Fruit fly (Drosophila melanogaster) whole organism, pupa: ENCODE results near the gene AstCC.

Experiments
- CG10348 ChIP-seq: fragments of 200-800 bp; sonication (Bioruptor generic); IDR thresholded peaks from 2 replicates; pipeline ENCODE4 v1.3.6; 2022; ENCODE audit warnings: missing biosample characterization, missing genetic modification characterization
- CG12605 ChIP-seq: fragments of 200-800 bp; sonication (Bioruptor generic); IDR thresholded peaks from 2 replicates; pipeline ENCODE4 v1.3.6; 2022; ENCODE audit warnings: missing biosample characterization, missing genetic modification characterization
- CG13204 ChIP-seq: fragments of 200-800 bp; sonication (Bioruptor generic); optimal IDR thresholded peaks from 2 replicates; lab custom pipeline; 2018; ENCODE audit warnings: missing biosample characterization, mild to moderate bottlenecking, missing genetic modification characterization, moderate library complexity
- CG14655 ChIP-seq: fragments of 200-800 bp; sonication (Bioruptor generic); optimal IDR thresholded peaks from 3 replicates; lab custom pipeline; 2017; ENCODE audit warnings: mild to moderate bottlenecking, missing biosample characterization, missing genetic modification reagents, missing genetic modification characterization
- CG15710 ChIP-seq: fragments of 200-800 bp; sonication (Bioruptor generic); optimal IDR thresholded peaks from 2 replicates; lab custom pipeline; 2018; ENCODE audit warnings: missing biosample characterization, mild to moderate bottlenecking, missing genetic modification characterization, moderate library complexity
- CG17806 ChIP-seq: fragments of 200-800 bp; sonication (Bioruptor generic); optimal IDR thresholded peaks from 2 replicates; lab custom pipeline; 2018; ENCODE audit warnings: missing biosample characterization, mild to moderate bottlenecking, missing genetic modification characterization, moderate library complexity
- CG32121 ChIP-seq: fragments of 200-800 bp; sonication (Bioruptor generic); IDR thresholded peaks from 2 replicates; pipeline ENCODE4 v1.3.6; 2022; ENCODE audit warnings: missing biosample characterization, missing genetic modification characterization
- CG34367 ChIP-seq: fragments of 200-800 bp; sonication (Bioruptor generic); optimal IDR thresholded peaks from 2 replicates; lab custom pipeline; 2018; ENCODE audit warnings: missing biosample characterization, mild to moderate bottlenecking, missing genetic modification characterization
- CG4496 ChIP-seq: fragments of 200-800 bp; sonication (Bioruptor generic); IDR thresholded peaks from 3 replicates; pipeline ENCODE4 v1.3.6; 2022; ENCODE audit warnings: missing biosample characterization, missing genetic modification characterization
- CG8159 ChIP-seq: fragments of 200-800 bp; sonication (Bioruptor generic); optimal IDR thresholded peaks from 3 replicates; lab custom pipeline; 2018; ENCODE audit warnings: missing biosample characterization, mild to moderate bottlenecking, missing genetic modification characterization, moderate library complexity
- CG8301 ChIP-seq: fragments of 200-800 bp; sonication (Bioruptor generic); optimal IDR thresholded peaks from 2 replicates; lab custom pipeline; 2018; ENCODE audit warnings: missing biosample characterization, mild to moderate bottlenecking, missing genetic modification characterization
- CG9948 ChIP-seq: fragments of 200-800 bp; sonication (Bioruptor generic); optimal IDR thresholded peaks from 2 replicates; lab custom pipeline; 2018; ENCODE audit warnings: missing biosample characterization, mild to moderate bottlenecking, missing genetic modification characterization, moderate library complexity
- D1 ChIP-seq: fragments of 200-800 bp; sonication (Bioruptor generic); optimal IDR thresholded peaks from 2 replicates; lab custom pipeline; 2018; ENCODE audit warnings: missing biosample characterization, mild to moderate bottlenecking, missing genetic modification characterization, moderate library complexity
- EcR ChIP-seq: fragments of 200-800 bp; sonication (Bioruptor generic); optimal IDR thresholded peaks from 3 replicates; lab custom pipeline; 2019; ENCODE audit warnings: missing biosample characterization, missing genetic modification characterization, mild to moderate bottlenecking, moderate library complexity, missing genetic modification reagents
- Ets98B ChIP-seq: fragments of 200-800 bp; sonication (Bioruptor generic); IDR thresholded peaks from 2 replicates; pipeline ENCODE4 v1.3.6; 2022; ENCODE audit warnings: missing biosample characterization, missing genetic modification characterization
- Pif1A ChIP-seq: fragments of 200-800 bp; sonication (Bioruptor generic); optimal IDR thresholded peaks from 3 replicates; lab custom pipeline; 2016; ENCODE audit warnings: missing biosample characterization, missing genetic modification characterization
- Pif1B ChIP-seq: fragments of 200-800 bp; sonication (Bioruptor generic); optimal IDR thresholded peaks from 3 replicates; lab custom pipeline; 2016; ENCODE audit warnings: missing biosample characterization, missing genetic modification characterization
- Snoo ChIP-seq: fragments of 200-800 bp; sonication (Bioruptor generic); optimal IDR thresholded peaks from 3 replicates; lab custom pipeline; 2017; ENCODE audit warnings: missing biosample characterization, mild to moderate bottlenecking, missing genetic modification characterization, inconsistent platforms
- fd96Ca ChIP-seq: fragments of 200-800 bp; sonication (Bioruptor generic); IDR thresholded peaks from 3 replicates; pipeline ENCODE4 v1.3.6; 2022; ENCODE audit warnings: missing biosample characterization, missing genetic modification characterization
- gl ChIP-seq: fragments of 200-800 bp; sonication (Bioruptor generic); optimal IDR thresholded peaks from 2 replicates; lab custom pipeline; 2018; ENCODE audit warnings: missing biosample characterization, mild to moderate bottlenecking, missing genetic modification characterization
- rn ChIP-seq: fragments of 200-800 bp; sonication (Bioruptor generic); IDR thresholded peaks from 2 replicates; pipeline ENCODE4 v1.3.6; 2022; ENCODE audit warnings: missing biosample characterization, missing genetic modification characterization

Gene AstCC

dm6 chr2L:11049723-11050122, 35.3 kb downstream of the AstCC start:
- TF ChIP-seq rn (GFP tag; lab: Robert Waterston, UW) (no peak), CG13204 (GFP tag; lab: Kevin White, UChicago) (peak; percentile 5), CG15710 (tag; lab: Kevin White, UChicago) (no peak), CG8159 (tag; lab: Kevin White, UChicago) (no peak), gl (tag; lab: Kevin White, UChicago) (no peak), CG10348 (no peak), EcR (GFP tag; lab: Kevin White, UChicago) (peak; percentile 41)

- TF ChIP-seq gl (tag; lab: Kevin White, UChicago), result peak; percentile 18
- TF ChIP-seq Pif1A (GFP tag; lab: Kevin White, UChicago), result peak; percentile 14
- TF ChIP-seq CG34367 (tag; lab: Kevin White, UChicago), result no peak
- TF ChIP-seq CG8301 (tag; lab: Kevin White, UChicago), result peak; percentile 51
- peak; percentile 70 for TF ChIP-seq CG14655 (GFP tag; lab: Kevin White, UChicago)
- TF ChIP-seq CG9948 (tag; lab: Kevin White, UChicago), result peak; percentile 52
- peak; percentile 8 for TF ChIP-seq Pif1B (GFP tag; lab: Kevin White, UChicago)
- TF ChIP-seq CG13204 (GFP tag; lab: Kevin White, UChicago), result no peak
- peak; percentile 66 for TF ChIP-seq CG17806 (tag; lab: Kevin White, UChicago)
- no peak for TF ChIP-seq Snoo (tag; lab: Kevin White, UChicago)
- TF ChIP-seq CG8159 (tag; lab: Kevin White, UChicago), result peak; percentile 67
These were observed 36.7 kb downstream of the AstCC start for dm6 chr2L:11048307-11048706.

- TF ChIP-seq D1 (tag; lab: Kevin White, UChicago) (no peak), Pif1B (GFP tag; lab: Kevin White, UChicago) (no peak), CG8301 (tag; lab: Kevin White, UChicago) (no peak), CG32121 (GFP tag; lab: Robert Waterston, UW) (no peak), CG17806 (tag; lab: Kevin White, UChicago) (no peak), CG10348 (no peak), CG8159 (tag; lab: Kevin White, UChicago) (no peak)
These were observed 39.0 kb downstream of the AstCC start for dm6 chr2L:11046051-11046450.

- TF ChIP-seq fd96Ca (GFP tag; lab: Robert Waterston, UW), result peak; percentile 11; the same call in 1 of the 3 replicates
- TF ChIP-seq EcR (GFP tag; lab: Kevin White, UChicago), result peak; percentile 98
- no peak for TF ChIP-seq CG13204 (GFP tag; lab: Kevin White, UChicago)
- TF ChIP-seq, all 21 proteins: peak for 2
These were observed 39.5 kb downstream of the AstCC start for dm6 chr2L:11045467-11045914.

- peak; percentile 12 for TF ChIP-seq Pif1B (GFP tag; lab: Kevin White, UChicago)
- peak; percentile 52 for TF ChIP-seq Snoo (tag; lab: Kevin White, UChicago)
- peak; percentile 41 for TF ChIP-seq Pif1A (GFP tag; lab: Kevin White, UChicago)
- TF ChIP-seq CG8301 (tag; lab: Kevin White, UChicago), result no peak
- TF ChIP-seq CG9948 (tag; lab: Kevin White, UChicago), result peak; percentile 29
- TF ChIP-seq CG10348, result 0 out of 2 replicates have a peak, but pooled peaks have one; percentile 16
- TF ChIP-seq CG12605 (GFP tag; lab: Robert Waterston, UW), result peak; percentile 37
- peak; percentile 11 for TF ChIP-seq CG34367 (tag; lab: Kevin White, UChicago)
- peak; percentile 52; the same call in 2 of the 3 replicates for TF ChIP-seq fd96Ca (GFP tag; lab: Robert Waterston, UW)
- TF ChIP-seq gl (tag; lab: Kevin White, UChicago), result peak; percentile 58
- TF ChIP-seq CG32121 (GFP tag; lab: Robert Waterston, UW), result peak; percentile 48; the same call in 1 of the 2 replicates
- peak; percentile 49; the same call in 1 of the 3 replicates for TF ChIP-seq CG4496
- no peak for TF ChIP-seq D1 (tag; lab: Kevin White, UChicago)
- peak; percentile 31 for TF ChIP-seq CG15710 (tag; lab: Kevin White, UChicago)
- no peak for TF ChIP-seq EcR (GFP tag; lab: Kevin White, UChicago)
- TF ChIP-seq CG13204 (GFP tag; lab: Kevin White, UChicago), result peak; percentile 83
- peak; percentile 52 for TF ChIP-seq Ets98B (GFP tag; lab: Robert Waterston, UW)
- TF ChIP-seq CG17806 (tag; lab: Kevin White, UChicago), result no peak
- peak; percentile 61 for TF ChIP-seq CG14655 (GFP tag; lab: Kevin White, UChicago)
- peak; percentile 68 for TF ChIP-seq CG8159 (tag; lab: Kevin White, UChicago)
- TF ChIP-seq rn (GFP tag; lab: Robert Waterston, UW), result no peak
These were observed 40.2 kb downstream of the AstCC start for dm6 chr2L:11044678-11045466.

dm6 chr2L:11041785-11042184, 43.2 kb downstream of the AstCC start:
- TF ChIP-seq CG12605 (GFP tag; lab: Robert Waterston, UW) (peak; percentile 29; the same call in 1 of the 2 replicates), D1 (tag; lab: Kevin White, UChicago) (no peak)
